Worm (Caenorhabditis elegans) whole organism, L4 larva: ENCODE measurements around the gene hphd-1.

ENCODE experiments used
- D1046.2 ChIP-seq: fragments of 200-800 bp; sonication (Bioruptor generic); IDR thresholded peaks from 2 replicates; pipeline ENCODE4 v1.3.6; 2022; ENCODE audit warnings: missing genetic modification characterization, missing compliant biosample characterization
- F10B5.3 ChIP-seq: sonication (generic microtip); optimal IDR thresholded peaks from 2 replicates; lab custom pipeline; 2016; ENCODE audit warnings: mild to moderate bottlenecking, missing genetic modification characterization, missing compliant biosample characterization
- F44E2.7 ChIP-seq: fragments of 200-800 bp; sonication (Bioruptor generic); IDR thresholded peaks from 2 replicates; pipeline ENCODE4 v2.1.2; 2022; ENCODE audit warnings: missing genetic modification characterization, missing compliant biosample characterization
- F49E8.2 ChIP-seq: sonication (generic microtip); optimal IDR thresholded peaks from 2 replicates; lab custom pipeline; 2016; ENCODE audit warnings: missing compliant biosample characterization, mild to moderate bottlenecking, missing genetic modification characterization, borderline replicate concordance
- T26A8.4 ChIP-seq: fragments of 200-800 bp; sonication (Bioruptor generic); IDR thresholded peaks from 2 replicates; pipeline ENCODE4 v1.3.6; 2022; ENCODE audit warnings: missing genetic modification characterization, missing compliant biosample characterization
- Y105C5A.15 ChIP-seq: fragments of 200-800 bp; sonication (Bioruptor generic); IDR thresholded peaks from 2 replicates; pipeline ENCODE4 v1.3.6; 2022; ENCODE audit warnings: missing genetic modification characterization, missing compliant biosample characterization
- Y48G9A.11 ChIP-seq: fragments of 200-800 bp; sonication (Bioruptor generic); IDR thresholded peaks from 2 replicates; pipeline ENCODE4 v1.3.6; 2022; ENCODE audit warnings: missing genetic modification reagents, missing genetic modification characterization, missing compliant biosample characterization
- Y5F2A.4 ChIP-seq: fragments of 200-800 bp; sonication (Bioruptor generic); optimal IDR thresholded peaks from 2 replicates; lab custom pipeline; 2018; ENCODE audit warnings: mild to moderate bottlenecking, missing genetic modification characterization, missing compliant biosample characterization
- Y75B8A.6 ChIP-seq: fragments of 200-800 bp; sonication (Bioruptor generic); IDR thresholded peaks from 2 replicates; pipeline ENCODE4 v1.3.6; 2022; ENCODE audit warnings: missing genetic modification reagents, missing genetic modification characterization, missing compliant biosample characterization
- ZK546.5 ChIP-seq, 2 experiments: sonication (generic microtip); optimal IDR thresholded peaks; 2 replicates each; lab custom pipeline; 2017; ENCODE audit warnings: missing biosample characterization in 2 of 2, missing genetic modification characterization in 2 of 2
- aha-1 ChIP-seq: fragments of 150-350 bp; peaks from one replicate; lab custom pipeline; 2014; ENCODE audit warnings: missing biosample characterization, missing genetic modification characterization
- ceh-28 ChIP-seq: fragments of 150-350 bp; optimal IDR thresholded peaks from 2 replicates; lab custom pipeline; 2014; ENCODE audit warnings: missing biosample characterization, missing genetic modification reagents, missing genetic modification characterization
- ceh-32 ChIP-seq: sonication (generic microtip); optimal IDR thresholded peaks from 2 replicates; lab custom pipeline; 2016; ENCODE audit warnings: mild to moderate bottlenecking, missing genetic modification characterization, missing compliant biosample characterization; ENCODE audit not compliant: poor library complexity
- cey-2 ChIP-seq: sonication (generic microtip); optimal IDR thresholded peaks from 3 replicates; lab custom pipeline; 2017; ENCODE audit warnings: missing genetic modification characterization, mild to moderate bottlenecking, missing compliant biosample characterization, antibody characterized with exemption, borderline replicate concordance; ENCODE audit not compliant: insufficient read depth
- ctbp-1 ChIP-seq: fragments of 200-800 bp; sonication (Bioruptor generic); IDR thresholded peaks from 2 replicates; pipeline ENCODE4 v1.3.6; 2022; ENCODE audit warnings: missing genetic modification reagents, missing genetic modification characterization, missing compliant biosample characterization
- daf-19 ChIP-seq: fragments of 200-800 bp; sonication (Bioruptor generic); conservative IDR thresholded peaks from 2 replicates; pipeline ENCODE4 v1.3.6; 2022; ENCODE audit warnings: missing genetic modification characterization, missing compliant biosample characterization
- dpl-1 ChIP-seq: fragments of 150-350 bp; optimal IDR thresholded peaks from 2 replicates; lab custom pipeline; 2014; ENCODE audit warnings: missing biosample characterization, missing genetic modification reagents, missing genetic modification characterization
- egl-27 ChIP-seq: sonication (generic microtip); optimal IDR thresholded peaks from 3 replicates; lab custom pipeline; 2017; ENCODE audit warnings: missing biosample characterization, missing genetic modification reagents, missing genetic modification characterization
- gei-8 ChIP-seq: fragments of 200-800 bp; sonication (Bioruptor generic); optimal IDR thresholded peaks from 2 replicates; lab custom pipeline; 2018; ENCODE audit warnings: mild to moderate bottlenecking, missing genetic modification characterization, missing compliant biosample characterization
- hlh-11 ChIP-seq: fragments of 200-800 bp; sonication (Bioruptor generic); optimal IDR thresholded peaks from 2 replicates; lab custom pipeline; 2018; ENCODE audit warnings: mild to moderate bottlenecking, missing genetic modification characterization, missing compliant biosample characterization
- hlh-30 ChIP-seq: sonication (generic microtip); optimal IDR thresholded peaks from 2 replicates; lab custom pipeline; 2017; ENCODE audit warnings: antibody characterized with exemption, mild to moderate bottlenecking, missing genetic modification characterization, missing compliant biosample characterization; ENCODE audit not compliant: insufficient read depth
- hmg-1.1 ChIP-seq: fragments of 200-800 bp; sonication (Bioruptor generic); IDR thresholded peaks from 2 replicates; pipeline ENCODE4 v1.3.6; 2022; ENCODE audit warnings: missing genetic modification reagents, missing genetic modification characterization, missing compliant biosample characterization
- jun-1 ChIP-seq: fragments of 150-350 bp; optimal IDR thresholded peaks from 2 replicates; lab custom pipeline; 2014; ENCODE audit warnings: missing biosample characterization, missing genetic modification reagents, missing genetic modification characterization
- lin-1 ChIP-seq: fragments of 200-800 bp; sonication (Bioruptor generic); IDR thresholded peaks from 2 replicates; pipeline ENCODE4 v1.3.6; 2022; ENCODE audit warnings: missing genetic modification reagents, missing genetic modification characterization, missing compliant biosample characterization
- lin-15B ChIP-seq: fragments of 150-350 bp; sonication (generic microtip); optimal IDR thresholded peaks from 3 replicates; lab custom pipeline; 2014; ENCODE audit warnings: missing biosample characterization, missing genetic modification characterization
- lin-38 ChIP-seq: fragments of 200-800 bp; sonication (Bioruptor generic); IDR thresholded peaks from 2 replicates; pipeline ENCODE4 v1.3.6; 2022; ENCODE audit warnings: missing genetic modification reagents, missing genetic modification characterization, missing compliant biosample characterization
- lin-39 ChIP-seq: fragments of 150-350 bp; optimal IDR thresholded peaks from 2 replicates; lab custom pipeline; 2014; ENCODE audit warnings: missing biosample characterization, missing genetic modification reagents, missing genetic modification characterization
- lir-3 ChIP-seq: sonication (generic microtip); optimal IDR thresholded peaks from 2 replicates; lab custom pipeline; 2016; ENCODE audit warnings: mild to moderate bottlenecking, missing genetic modification characterization, missing compliant biosample characterization
- lsy-2 ChIP-seq, 2 experiments: fragments of 150-350 bp in 1 of 2; sonication (generic microtip) in 1 of 2; optimal IDR thresholded peaks; 2 replicates each; lab custom pipeline; 2014 to 2017; ENCODE audit warnings: missing biosample characterization in 2 of 2, missing genetic modification characterization in 2 of 2
- madf-5 ChIP-seq, 2 experiments: fragments of 200-800 bp; sonication (Bioruptor generic); IDR thresholded peaks; 2 replicates each; pipeline ENCODE4 v1.3.6; 2022; ENCODE audit warnings: missing compliant biosample characterization in 2 of 2, missing genetic modification characterization in 2 of 2
- mdl-1 ChIP-seq, 2 experiments: fragments of 150-350 bp in 1 of 2; sonication (generic microtip) in 1 of 2; optimal IDR thresholded peaks; 2 replicates each; lab custom pipeline; 2014 to 2017; ENCODE audit warnings: missing biosample characterization in 2 of 2, missing genetic modification characterization in 2 of 2
- nhr-25 ChIP-seq: sonication (generic microtip); optimal IDR thresholded peaks from 2 replicates; lab custom pipeline; 2017; ENCODE audit warnings: missing genetic modification characterization, mild to moderate bottlenecking, missing compliant biosample characterization, antibody characterized with exemption, moderate library complexity, borderline replicate concordance; ENCODE audit not compliant: insufficient read depth
- nhr-28 ChIP-seq: fragments of 150-350 bp; optimal IDR thresholded peaks from 2 replicates; lab custom pipeline; 2014; ENCODE audit warnings: missing biosample characterization, missing genetic modification characterization
- nhr-41 ChIP-seq: fragments of 200-800 bp; sonication (Bioruptor generic); IDR thresholded peaks from 2 replicates; pipeline ENCODE4 v1.3.6; 2022; ENCODE audit warnings: missing genetic modification reagents, missing genetic modification characterization, missing compliant biosample characterization
- nhr-42 ChIP-seq: fragments of 200-800 bp; sonication (Bioruptor generic); IDR thresholded peaks from 2 replicates; pipeline ENCODE4 v1.3.6; 2022; ENCODE audit warnings: missing genetic modification characterization, missing compliant biosample characterization
- nhr-48 ChIP-seq: sonication (generic microtip); optimal IDR thresholded peaks from 2 replicates; lab custom pipeline; 2016; ENCODE audit warnings: mild to moderate bottlenecking, missing genetic modification characterization, missing compliant biosample characterization
- nhr-6 ChIP-seq: fragments of 150-350 bp; optimal IDR thresholded peaks from 2 replicates; lab custom pipeline; 2014; ENCODE audit warnings: missing biosample characterization, missing genetic modification characterization
- nhr-76 ChIP-seq: fragments of 150-350 bp; optimal IDR thresholded peaks from 2 replicates; lab custom pipeline; 2014; ENCODE audit warnings: missing biosample characterization, missing genetic modification characterization
- nhr-77 ChIP-seq: fragments of 150-350 bp; optimal IDR thresholded peaks from 2 replicates; lab custom pipeline; 2014; ENCODE audit warnings: missing biosample characterization, missing genetic modification characterization
- pha-4 ChIP-seq, 2 experiments: fragments of 150-350 bp in 1 of 2; fragments of 200-800 bp in 1 of 2; sonication (Bioruptor generic) in 1 of 2; IDR thresholded peaks in 1 of 2; optimal IDR thresholded peaks in 1 of 2; 2 replicates each; pipeline versions ENCODE4 v1.3.6 to Lab custom; 2014 to 2022; ENCODE audit warnings: missing genetic modification characterization in 2 of 2, missing genetic modification reagents in 2 of 2, missing biosample characterization in 1 of 2, missing compliant biosample characterization in 1 of 2
- php-3 ChIP-seq: fragments of 200-800 bp; sonication (Bioruptor generic); IDR thresholded peaks from 2 replicates; pipeline ENCODE4 v1.3.6; 2022; ENCODE audit warnings: missing genetic modification reagents, missing genetic modification characterization, missing compliant biosample characterization
- saeg-2 ChIP-seq: fragments of 200-800 bp; sonication (Bioruptor generic); IDR thresholded peaks from 2 replicates; pipeline ENCODE4 v1.3.6; 2022; ENCODE audit warnings: missing genetic modification reagents, missing genetic modification characterization, missing compliant biosample characterization
- skn-1 ChIP-seq: fragments of 150-350 bp; optimal IDR thresholded peaks from 2 replicates; lab custom pipeline; 2014; ENCODE audit warnings: missing biosample characterization, missing genetic modification characterization
- snpc-1.2 ChIP-seq: fragments of 200-800 bp; sonication (Bioruptor generic); IDR thresholded peaks from 2 replicates; pipeline ENCODE4 v1.3.6; 2022; ENCODE audit warnings: missing genetic modification reagents, missing genetic modification characterization, missing compliant biosample characterization
- snpc-4 ChIP-seq: fragments of 150-350 bp; optimal IDR thresholded peaks from 2 replicates; lab custom pipeline; 2014; ENCODE audit warnings: missing biosample characterization, missing genetic modification characterization
- spr-1 ChIP-seq: sonication (generic microtip); optimal IDR thresholded peaks from 2 replicates; lab custom pipeline; 2016; ENCODE audit warnings: mild to moderate bottlenecking, missing genetic modification characterization, missing compliant biosample characterization
- tra-1 ChIP-seq: fragments of 200-800 bp; sonication (Bioruptor generic); IDR thresholded peaks from 2 replicates; pipeline ENCODE4 v1.3.6; 2022; ENCODE audit warnings: missing genetic modification reagents, missing genetic modification characterization, missing compliant biosample characterization
- vab-7 ChIP-seq: fragments of 200-800 bp; sonication (Bioruptor generic); IDR thresholded peaks from 2 replicates; pipeline ENCODE4 v1.3.6; 2022; ENCODE audit warnings: missing genetic modification reagents, missing genetic modification characterization, missing compliant biosample characterization
- zfp-2 ChIP-seq: sonication (generic microtip); optimal IDR thresholded peaks from 2 replicates; lab custom pipeline; 2016; ENCODE audit warnings: mild to moderate bottlenecking, missing genetic modification characterization, missing compliant biosample characterization
- zip-11 ChIP-seq: fragments of 200-800 bp; sonication (Bioruptor generic); IDR thresholded peaks from 2 replicates; pipeline ENCODE4 v1.3.6; 2022; ENCODE audit warnings: missing genetic modification characterization, missing compliant biosample characterization
- zip-2 ChIP-seq: fragments of 150-350 bp; optimal IDR thresholded peaks from 2 replicates; lab custom pipeline; 2014; ENCODE audit warnings: missing biosample characterization, missing genetic modification characterization

hphd-1 gene

DNA sequence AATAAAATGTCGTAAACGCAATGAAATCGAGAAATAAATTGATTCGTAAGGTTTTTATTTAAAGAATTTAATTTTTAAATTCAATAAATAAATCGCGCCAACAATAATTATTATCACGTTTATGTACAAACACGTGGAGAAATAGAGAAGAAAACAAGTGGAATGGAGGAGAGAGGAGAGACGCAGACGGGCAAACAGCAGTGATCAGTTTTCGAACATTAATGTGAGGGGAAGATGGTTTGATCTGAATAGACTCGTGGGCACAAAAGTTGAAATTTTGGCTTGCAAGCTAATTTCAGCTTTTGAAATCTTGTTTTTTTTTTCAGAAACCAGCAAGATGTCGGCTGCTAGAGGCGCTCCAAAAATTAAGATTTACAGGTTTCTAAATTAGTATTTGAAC lies at the start of gene hphd-1:
Gene hphd-1, minus strand, starts transcription at position 323 of the 400 bp plus-strand sequence.
- peak; percentile 35; the same call in 1 of the 2 replicates for TF ChIP-seq tra-1 (GFP tag; lab: Robert Waterston, UW)
- peak; percentile 59 for TF ChIP-seq nhr-77 (tag; lab: Kevin White, UChicago)
- TF ChIP-seq gei-8 (GFP tag; lab: Kevin White, UChicago), result no peak
- no peak for TF ChIP-seq hmg-1.1 (GFP tag; lab: Robert Waterston, UW)
- no peak for TF ChIP-seq ceh-32 (tag; lab: Kevin White, UChicago)
- no peak for TF ChIP-seq madf-5 (GFP tag; IDR thresholded peaks at IDR 0.05; lab: Robert Waterston, UW)
- TF ChIP-seq lsy-2 (tag; optimal IDR thresholded peaks at IDR 0.05; lab: Kevin White, UChicago), result peak in 1 of 2 experiments; percentile 71
- no peak for TF ChIP-seq snpc-1.2 (GFP tag; lab: Robert Waterston, UW)
- TF ChIP-seq dpl-1 (GFP tag; lab: Kevin White, UChicago), result peak; percentile 35
- TF ChIP-seq mdl-1 (tag; optimal IDR thresholded peaks at IDR 0.05; lab: Kevin White, UChicago), result peak; percentile 35 to 95
- TF ChIP-seq F44E2.7 (GFP tag; lab: Robert Waterston, UW), result no peak
- no peak for TF ChIP-seq ZK546.5 (tag; optimal IDR thresholded peaks at IDR 0.05; lab: Kevin White, UChicago)
- TF ChIP-seq Y48G9A.11 (GFP tag; lab: Robert Waterston, UW), result no peak
- no peak for TF ChIP-seq vab-7 (GFP tag; lab: Robert Waterston, UW)
- peak; percentile 46; the same call in 1 of the 2 replicates for TF ChIP-seq lin-1
- peak; percentile 89 for TF ChIP-seq php-3 (GFP tag; lab: Robert Waterston, UW)
- no peak for TF ChIP-seq zip-11 (GFP tag; lab: Robert Waterston, UW)
- TF ChIP-seq nhr-25 (tag; lab: Kevin White, UChicago), result no peak
- no peak for TF ChIP-seq lin-39 (tag; lab: Kevin White, UChicago)
- TF ChIP-seq Y5F2A.4 (GFP tag; lab: Kevin White, UChicago), result no peak
- TF ChIP-seq T26A8.4 (GFP tag; lab: Robert Waterston, UW), result peak; percentile 13; the same call in 1 of the 2 replicates
- no peak for TF ChIP-seq nhr-6
- no peak for TF ChIP-seq lin-38
- TF ChIP-seq cey-2 (tag; lab: Kevin White, UChicago), result no peak
- peak; percentile 93 for TF ChIP-seq hlh-30 (tag; lab: Kevin White, UChicago)
- no peak for TF ChIP-seq nhr-41
- TF ChIP-seq nhr-42, result no peak
- TF ChIP-seq nhr-28 (tag; lab: Kevin White, UChicago), result peak; percentile 83
- no peak for TF ChIP-seq ctbp-1
- no peak for TF ChIP-seq pha-4 (GFP tag; IDR thresholded peaks at IDR 0.05; lab: Robert Waterston, UW)
- TF ChIP-seq pha-4 (tag; optimal IDR thresholded peaks at IDR 0.05; lab: Kevin White, UChicago), result peak; percentile 56
- no peak for TF ChIP-seq egl-27 (tag; lab: Kevin White, UChicago)
- TF ChIP-seq Y75B8A.6 (GFP tag; lab: Robert Waterston, UW), result no peak; the same call in 1 of the 2 replicates
- peak; percentile 78 for TF ChIP-seq hlh-11 (tag; lab: Kevin White, UChicago)
- TF ChIP-seq Y105C5A.15, result no peak
- TF ChIP-seq spr-1, result no peak
- no peak for TF ChIP-seq saeg-2
- TF ChIP-seq daf-19 (GFP tag; lab: Robert Waterston, UW), result no peak
- no peak for TF ChIP-seq ceh-28 (tag; lab: Kevin White, UChicago)
- TF ChIP-seq zip-2, result no peak
- no peak for TF ChIP-seq D1046.2 (GFP tag; lab: Robert Waterston, UW)
- no peak for TF ChIP-seq lin-15B (tag; lab: Kevin White, UChicago)
- TF ChIP-seq lir-3 (tag; lab: Kevin White, UChicago), result no peak
- peak; percentile 28 for TF ChIP-seq aha-1 (tag; lab: Kevin White, UChicago)
- no peak for TF ChIP-seq F49E8.2
- TF ChIP-seq snpc-4 (tag; lab: Kevin White, UChicago), result no peak
- TF ChIP-seq zfp-2 (tag; lab: Kevin White, UChicago), result no peak
- no peak for TF ChIP-seq skn-1 (tag; lab: Kevin White, UChicago)
- peak; percentile 37 for TF ChIP-seq nhr-48 (tag; lab: Kevin White, UChicago)
- TF ChIP-seq nhr-76 (tag; lab: Kevin White, UChicago), result no peak
- no peak for TF ChIP-seq jun-1 (tag; lab: Kevin White, UChicago)
- TF ChIP-seq F10B5.3, result no peak
